Worm (Caenorhabditis elegans): ENCODE measurements around the gene his-16.

DNA sequence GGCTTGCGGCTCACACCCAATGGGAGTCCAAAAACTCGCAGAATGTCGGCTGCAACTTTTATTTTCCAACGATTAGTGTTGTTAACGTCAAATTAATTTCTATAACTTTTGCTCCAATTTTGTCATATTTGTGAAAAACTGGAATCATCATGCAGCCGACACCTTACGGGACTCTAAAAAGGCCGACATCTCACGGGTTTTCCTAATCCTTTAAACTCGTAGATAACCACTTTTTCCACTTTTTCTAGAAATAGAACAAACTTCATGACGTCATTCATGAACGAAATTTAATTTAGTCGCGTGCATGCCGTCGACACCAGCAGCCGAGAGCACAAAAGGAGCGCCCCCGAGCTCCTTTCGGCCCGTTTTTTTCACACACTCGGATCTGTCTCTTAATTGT is 4.5 kb downstream of the his-16 start:
- TF ChIP-seq klf-2 (GFP tag; conservative IDR thresholded peaks at IDR 0.05) (no peak), flt-1 (GFP tag; IDR thresholded peaks at IDR 0.05) (no peak), med-1 (GFP tag; optimal IDR thresholded peaks at IDR 0.05; ENCODE audit: insufficient read depth) (no peak)

Data from whole organism, midembryonic.